Worm (Caenorhabditis elegans) whole organism, late embryonic: ENCODE data around the gene T28C6.8.

Experiments used
- K09A11.1 ChIP-seq: sonication (generic microtip); optimal IDR thresholded peaks from 2 replicates; lab custom pipeline; 2017; ENCODE audit warnings: antibody characterized with exemption, mild to moderate bottlenecking, missing genetic modification characterization, missing compliant biosample characterization; ENCODE audit not compliant: insufficient read depth
- T23F11.4 ChIP-seq: fragments of 200-800 bp; sonication (Bioruptor generic); optimal IDR thresholded peaks from 2 replicates; lab custom pipeline; 2018; ENCODE audit warnings: mild to moderate bottlenecking, missing genetic modification characterization, missing compliant biosample characterization
- ahr-1 ChIP-seq: sonication (generic microtip); optimal IDR thresholded peaks from 2 replicates; lab custom pipeline; 2016; ENCODE audit warnings: missing genetic modification characterization, missing compliant biosample characterization
- ama-1 ChIP-seq: fragments of 150-350 bp; optimal IDR thresholded peaks from 2 replicates; lab custom pipeline; 2014
- ceh-14 ChIP-seq: sonication (generic microtip); optimal IDR thresholded peaks from 2 replicates; lab custom pipeline; 2016; ENCODE audit warnings: missing genotype, missing genetic modification characterization, missing compliant biosample characterization
- ceh-18 ChIP-seq: sonication (generic microtip); optimal IDR thresholded peaks from 2 replicates; lab custom pipeline; 2016; ENCODE audit warnings: missing genetic modification characterization, missing compliant biosample characterization
- ceh-19 ChIP-seq: fragments of 200-800 bp; sonication (Bioruptor generic); optimal IDR thresholded peaks from 2 replicates; lab custom pipeline; 2018; ENCODE audit warnings: mild to moderate bottlenecking, missing genetic modification characterization, missing compliant biosample characterization
- ceh-22 ChIP-seq: sonication (generic microtip); optimal IDR thresholded peaks from 2 replicates; lab custom pipeline; 2017; ENCODE audit warnings: missing biosample characterization, missing genetic modification characterization
- ceh-24 ChIP-seq: sonication (generic microtip); optimal IDR thresholded peaks from 2 replicates; lab custom pipeline; 2016; ENCODE audit warnings: mild to moderate bottlenecking, missing genetic modification characterization, missing compliant biosample characterization
- ceh-34 ChIP-seq: sonication (generic microtip); optimal IDR thresholded peaks from 2 replicates; lab custom pipeline; 2016; ENCODE audit warnings: mild to moderate bottlenecking, missing genetic modification characterization, missing compliant biosample characterization
- ceh-6 ChIP-seq: fragments of 200-800 bp; sonication (Bioruptor generic); optimal IDR thresholded peaks from 2 replicates; lab custom pipeline; 2018; ENCODE audit warnings: mild to moderate bottlenecking, missing genetic modification characterization, missing compliant biosample characterization
- dmd-4 ChIP-seq: sonication (generic microtip); optimal IDR thresholded peaks from 2 replicates; lab custom pipeline; 2016; ENCODE audit warnings: borderline replicate concordance, missing genetic modification characterization, missing compliant biosample characterization
- dve-1 ChIP-seq: sonication (generic microtip); optimal IDR thresholded peaks from 2 replicates; lab custom pipeline; 2017; ENCODE audit warnings: antibody characterized with exemption, mild to moderate bottlenecking, missing genetic modification characterization, missing compliant biosample characterization
- ets-4 ChIP-seq: sonication (generic microtip); optimal IDR thresholded peaks from 2 replicates; lab custom pipeline; 2016; ENCODE audit warnings: missing genetic modification characterization, missing compliant biosample characterization
- fkh-10 ChIP-seq: fragments of 150-350 bp; optimal IDR thresholded peaks from 2 replicates; lab custom pipeline; 2014; ENCODE audit warnings: missing biosample characterization, missing genetic modification reagents, missing genetic modification characterization
- hlh-15 ChIP-seq: sonication (generic microtip); optimal IDR thresholded peaks from 2 replicates; lab custom pipeline; 2016; ENCODE audit warnings: missing genetic modification characterization, missing compliant biosample characterization
- hlh-30 ChIP-seq: sonication (generic microtip); optimal IDR thresholded peaks from 2 replicates; lab custom pipeline; 2017; ENCODE audit warnings: antibody characterized with exemption, missing genetic modification characterization, missing compliant biosample characterization; ENCODE audit not compliant: insufficient read depth
- mec-3 ChIP-seq: sonication (generic microtip); optimal IDR thresholded peaks from 2 replicates; lab custom pipeline; 2016; ENCODE audit warnings: borderline replicate concordance, missing genetic modification characterization, missing compliant biosample characterization
- nfya-1 ChIP-seq: sonication (generic microtip); optimal IDR thresholded peaks from 2 replicates; lab custom pipeline; 2017; ENCODE audit warnings: missing genetic modification characterization, mild to moderate bottlenecking, missing compliant biosample characterization, antibody characterized with exemption, moderate library complexity
- nhr-11 ChIP-seq: fragments of 150-350 bp; optimal IDR thresholded peaks from 2 replicates; lab custom pipeline; 2014; ENCODE audit warnings: missing biosample characterization, missing genetic modification characterization
- npax-4 ChIP-seq: sonication (generic microtip); optimal IDR thresholded peaks from 2 replicates; lab custom pipeline; 2016; ENCODE audit warnings: missing genetic modification characterization, missing compliant biosample characterization
- pag-3 ChIP-seq: sonication (generic microtip); optimal IDR thresholded peaks from 2 replicates; lab custom pipeline; 2016; ENCODE audit warnings: missing compliant biosample characterization, missing genetic modification characterization, borderline replicate concordance
- pqm-1 ChIP-seq: sonication (generic microtip); optimal IDR thresholded peaks from 2 replicates; lab custom pipeline; 2016; ENCODE audit warnings: missing genetic modification characterization, missing compliant biosample characterization
- ref-2 ChIP-seq: sonication (generic microtip); optimal IDR thresholded peaks from 2 replicates; lab custom pipeline; 2016; ENCODE audit warnings: missing genetic modification characterization, missing compliant biosample characterization
- rnt-1 ChIP-seq: sonication (generic microtip); optimal IDR thresholded peaks from 2 replicates; lab custom pipeline; 2016; ENCODE audit warnings: missing genetic modification characterization, missing compliant biosample characterization
- sox-2 ChIP-seq: fragments of 200-800 bp; sonication (Bioruptor generic); IDR thresholded peaks from 2 replicates; pipeline ENCODE4 v1.3.6; 2022; ENCODE audit warnings: missing genetic modification reagents, missing genetic modification characterization, missing compliant biosample characterization
- syd-9 ChIP-seq: sonication (generic microtip); optimal IDR thresholded peaks from 2 replicates; lab custom pipeline; 2016; ENCODE audit warnings: mild to moderate bottlenecking, missing genetic modification characterization, moderate library complexity, missing compliant biosample characterization
- tbx-2 ChIP-seq: sonication (generic microtip); optimal IDR thresholded peaks from 2 replicates; lab custom pipeline; 2016; ENCODE audit warnings: missing genetic modification characterization, missing compliant biosample characterization
- tbx-7 ChIP-seq: sonication (generic microtip); optimal IDR thresholded peaks from 2 replicates; lab custom pipeline; 2016; ENCODE audit warnings: missing genotype, missing genetic modification characterization, missing compliant biosample characterization
- unc-42 ChIP-seq: sonication (generic microtip); optimal IDR thresholded peaks from 2 replicates; lab custom pipeline; 2016; ENCODE audit warnings: missing genotype, missing genetic modification characterization, missing compliant biosample characterization
- unc-55 ChIP-seq: sonication (generic microtip); optimal IDR thresholded peaks from 2 replicates; lab custom pipeline; 2017; ENCODE audit warnings: missing biosample characterization, missing genetic modification reagents, missing genetic modification characterization
- unc-86 ChIP-seq: sonication (generic microtip); optimal IDR thresholded peaks from 2 replicates; lab custom pipeline; 2016; ENCODE audit warnings: missing genetic modification characterization, missing compliant biosample characterization
- ztf-16 ChIP-seq: sonication (generic microtip); optimal IDR thresholded peaks from 2 replicates; lab custom pipeline; 2017; ENCODE audit warnings: missing genetic modification characterization, missing compliant biosample characterization

Gene T28C6.8

DNA sequence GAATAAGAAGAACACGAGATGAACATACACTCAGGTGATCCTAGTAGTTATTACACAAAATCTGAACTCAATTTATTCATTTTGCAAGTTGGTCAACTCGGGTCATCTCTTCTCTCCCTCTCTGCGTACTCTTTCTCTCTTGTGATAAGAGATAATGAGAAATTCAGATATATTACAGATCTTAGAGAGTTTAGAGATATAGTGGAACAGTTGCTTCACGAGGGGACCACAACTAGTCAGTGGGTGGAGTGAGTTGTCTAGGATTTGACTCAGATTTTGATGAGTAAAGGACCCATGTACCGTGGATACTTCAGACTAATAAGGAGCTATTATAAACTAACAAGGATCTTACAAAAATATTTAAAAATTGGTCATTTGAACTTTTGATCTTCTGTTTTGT lies 16.9 kb downstream of the T28C6.8 start, which contains the start of gene exc-5:
Gene exc-5 (minus strand): TSS at position 57 of the 400 bp plus-strand sequence.
- TF ChIP-seq unc-55 (GFP tag; lab: Kevin White, UChicago) (peak; percentile 75), ahr-1 (tag; lab: Kevin White, UChicago) (no peak), dve-1 (tag; lab: Kevin White, UChicago) (no peak), tbx-7 (tag; lab: Kevin White, UChicago) (no peak), ama-1 (lab: Kevin White, UChicago) (no peak), syd-9 (tag; lab: Kevin White, UChicago) (no peak), unc-42 (tag; lab: Kevin White, UChicago) (no peak), ceh-24 (tag; lab: Kevin White, UChicago) (no peak), unc-86 (no peak)

DNA sequence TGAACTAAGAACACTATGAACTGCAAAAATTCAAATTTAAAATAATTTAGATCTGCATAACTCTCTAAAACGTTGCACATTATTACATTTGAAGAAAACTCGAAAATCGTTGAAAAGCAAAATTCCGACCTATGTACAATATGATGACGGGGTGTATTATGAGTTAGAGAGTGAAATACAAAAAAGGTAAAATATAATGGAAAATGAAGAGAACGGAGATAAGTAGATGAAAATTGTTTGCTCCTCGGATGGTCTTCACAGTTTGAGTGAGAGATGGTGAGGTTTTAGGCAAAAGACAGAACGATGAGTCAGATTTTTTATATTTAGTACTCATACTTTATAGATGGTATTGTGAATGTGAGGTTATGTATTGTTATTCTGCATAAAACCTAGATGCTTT lies 23.2 kb downstream of the T28C6.8 start:
- no peak for TF ChIP-seq ceh-14 (tag; lab: Kevin White, UChicago)

DNA sequence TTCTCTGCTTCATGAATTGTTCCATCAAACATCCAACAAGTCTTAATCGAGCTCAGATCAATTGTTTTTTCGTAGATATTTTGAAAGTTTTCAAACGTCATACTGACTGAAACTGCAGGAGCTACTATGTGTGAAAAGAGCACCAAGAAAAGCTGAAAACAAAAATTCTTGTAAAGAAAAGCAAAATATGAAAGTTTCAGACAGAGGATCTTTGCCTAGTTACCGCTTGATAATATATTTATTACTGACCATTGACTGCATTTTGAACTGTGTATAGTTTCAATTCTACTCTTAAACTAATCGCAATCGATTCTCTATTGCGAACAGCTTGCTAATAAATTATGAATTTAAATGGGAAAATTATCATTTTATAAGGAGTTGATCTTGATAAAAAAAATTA lies 32.3 kb downstream of the T28C6.8 start, which contains the start of gene clec-182:
Gene clec-182 (minus strand): TSS at position 101 of the 400 bp plus-strand sequence.
- TF ChIP-seq tbx-2 (no peak), hlh-15 (tag; lab: Kevin White, UChicago) (no peak), sox-2 (GFP tag; lab: Robert Waterston, UW) (no peak), ztf-16 (tag; lab: Kevin White, UChicago) (no peak), ceh-14 (tag; lab: Kevin White, UChicago) (no peak), mec-3 (tag; lab: Kevin White, UChicago) (no peak), nfya-1 (tag; lab: Kevin White, UChicago) (no peak), dve-1 (tag; lab: Kevin White, UChicago) (no peak), pag-3 (tag; lab: Kevin White, UChicago) (no peak), npax-4 (tag; lab: Kevin White, UChicago) (no peak), rnt-1 (no peak), ceh-22 (tag; lab: Kevin White, UChicago) (no peak), ceh-34 (tag; lab: Kevin White, UChicago) (no peak)

DNA sequence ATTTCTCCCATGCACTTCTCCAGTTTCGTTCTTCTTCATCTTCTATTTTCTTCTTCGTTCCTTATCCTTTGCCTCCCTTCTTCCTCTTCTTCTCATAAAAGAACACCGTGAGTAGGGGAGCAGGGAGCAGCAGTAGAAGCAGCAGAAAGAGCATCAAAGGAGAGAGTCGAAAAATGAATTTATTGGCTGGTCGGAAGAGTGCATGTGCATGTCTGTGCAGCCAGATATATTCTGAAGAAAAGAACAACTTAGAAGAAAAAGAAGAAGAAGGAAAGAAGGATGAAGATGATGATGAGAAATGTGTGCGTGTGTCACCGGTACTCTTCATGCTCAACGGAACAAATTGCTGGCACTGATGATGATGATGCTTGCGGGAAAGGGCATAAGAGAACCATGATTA lies 34.3 kb downstream of the T28C6.8 start:
- TF ChIP-seq hlh-30 (tag; lab: Kevin White, UChicago) (no peak), pqm-1 (tag; lab: Kevin White, UChicago) (no peak), K09A11.1 (tag; lab: Kevin White, UChicago) (no peak), ama-1 (lab: Kevin White, UChicago) (no peak), T23F11.4 (GFP tag; lab: Kevin White, UChicago) (no peak), ref-2 (tag; lab: Kevin White, UChicago) (no peak)
- TF ChIP-seq, all 69 proteins: peak for 0

DNA sequence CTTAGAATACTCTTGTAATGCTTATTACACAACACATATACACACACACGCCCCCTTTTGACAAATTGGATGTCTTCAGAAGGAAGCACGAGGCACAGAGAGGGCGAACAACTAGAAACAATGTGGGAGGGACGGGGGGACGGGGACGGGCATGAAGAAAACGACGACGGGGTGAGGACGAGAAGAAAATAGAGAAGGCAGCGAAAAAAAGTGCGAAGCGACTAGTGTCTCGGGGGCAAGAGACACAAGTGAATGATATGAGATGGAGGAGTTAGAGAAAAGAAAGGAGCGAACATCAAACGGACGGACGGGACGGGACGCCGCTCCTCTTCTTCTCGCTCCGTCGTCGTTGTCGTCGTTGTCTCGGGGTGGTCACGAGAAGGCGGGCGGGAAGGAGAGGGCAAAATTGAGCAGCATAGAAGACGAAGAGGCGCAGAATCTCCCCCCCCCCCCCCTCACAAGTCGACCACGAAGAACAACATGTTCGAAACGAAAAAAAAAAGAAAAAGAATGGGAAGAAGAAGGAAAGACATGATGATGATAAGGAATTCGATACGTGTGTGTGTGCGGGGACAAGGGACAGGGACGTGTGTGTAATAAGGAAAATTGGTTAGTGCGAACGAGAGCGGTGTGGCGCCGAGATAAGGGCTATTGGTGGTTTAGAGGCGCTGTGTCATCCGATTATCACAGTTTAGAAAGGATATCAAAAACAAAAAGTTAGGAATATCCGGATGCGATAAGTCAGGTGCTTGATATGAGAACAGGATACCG lies 35.4 kb downstream of the T28C6.8 start:
- no peak for TF ChIP-seq nhr-11 (tag; lab: Kevin White, UChicago)
- peak; percentile 30 for TF ChIP-seq ceh-18
- peak; percentile 13 for TF ChIP-seq ceh-19 (GFP tag; lab: Kevin White, UChicago)

DNA sequence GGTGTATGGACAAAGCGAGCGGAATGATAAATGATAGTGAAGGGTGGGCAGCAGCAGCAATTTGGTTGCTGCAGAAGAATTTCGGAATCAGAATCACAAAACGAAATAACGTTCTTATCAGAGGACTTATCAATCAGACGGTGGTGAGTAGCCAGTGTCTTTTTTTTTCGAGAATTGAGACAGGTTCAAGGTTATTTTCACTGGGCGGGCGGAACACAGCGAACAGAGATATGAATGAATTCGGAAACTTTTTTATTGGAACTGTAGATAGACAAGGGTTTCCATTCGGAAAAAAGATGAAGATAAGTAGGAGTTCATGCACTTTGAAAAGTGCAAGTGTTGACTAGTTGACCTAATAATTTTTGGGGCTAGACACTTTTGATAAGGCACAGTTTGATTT lies 37.3 kb downstream of the T28C6.8 start:
- TF ChIP-seq unc-42 (tag; lab: Kevin White, UChicago), result no peak
- no peak for TF ChIP-seq fkh-10 (GFP tag; lab: Kevin White, UChicago)
- no peak for TF ChIP-seq ceh-18
- no peak for TF ChIP-seq ceh-6
- no peak for TF ChIP-seq rnt-1
- no peak for TF ChIP-seq unc-86
- no peak for TF ChIP-seq hlh-15 (tag; lab: Kevin White, UChicago)
- no peak for TF ChIP-seq dmd-4
- no peak for TF ChIP-seq ets-4 (tag; lab: Kevin White, UChicago)
